Worm (Caenorhabditis elegans): ENCODE data around the gene coq-2.

- no peak for TF ChIP-seq lin-13 (tag; optimal IDR thresholded peaks at IDR 0.05)
- TF ChIP-seq snpc-4 (tag; optimal IDR thresholded peaks at IDR 0.05): no peak
- no peak for TF ChIP-seq ces-1 (GFP tag; optimal IDR thresholded peaks at IDR 0.05)
- no peak for TF ChIP-seq unc-39 (tag; optimal IDR thresholded peaks at IDR 0.05)
- no peak for TF ChIP-seq lin-32 (GFP tag; optimal IDR thresholded peaks at IDR 0.05)
- no peak for TF ChIP-seq blmp-1 (tag; optimal IDR thresholded peaks at IDR 0.05)
- no peak for TF ChIP-seq elt-3 (tag; optimal IDR thresholded peaks at IDR 0.05)
- TF ChIP-seq nhr-237 (tag; optimal IDR thresholded peaks at IDR 0.05): no peak
Measured at ce11 chrIII:6904468-6904867, 31.3 kb upstream of the coq-2 start.
